Worm (Caenorhabditis elegans) whole organism, L4 larva: ENCODE measurements around the gene R06B10.7.

Experiments used
- F26F4.8 ChIP-seq: fragments of 200-800 bp; sonication (Bioruptor generic); conservative IDR thresholded peaks from 2 replicates; pipeline ENCODE4 v1.3.6; 2022; ENCODE audit warnings: missing genetic modification characterization, missing compliant biosample characterization
- F44E2.7 ChIP-seq: fragments of 200-800 bp; sonication (Bioruptor generic); IDR thresholded peaks from 2 replicates; pipeline ENCODE4 v2.1.2; 2022; ENCODE audit warnings: missing genetic modification characterization, missing compliant biosample characterization
- T20F7.1 ChIP-seq: fragments of 200-800 bp; sonication (Bioruptor generic); optimal IDR thresholded peaks from 2 replicates; lab custom pipeline; 2018; ENCODE audit warnings: mild to moderate bottlenecking, missing genetic modification characterization, missing compliant biosample characterization
- Y75B8A.6 ChIP-seq: fragments of 200-800 bp; sonication (Bioruptor generic); IDR thresholded peaks from 2 replicates; pipeline ENCODE4 v1.3.6; 2022; ENCODE audit warnings: missing genetic modification reagents, missing genetic modification characterization, missing compliant biosample characterization
- ceh-32 ChIP-seq: sonication (generic microtip); optimal IDR thresholded peaks from 2 replicates; lab custom pipeline; 2016; ENCODE audit warnings: mild to moderate bottlenecking, missing genetic modification characterization, missing compliant biosample characterization; ENCODE audit not compliant: poor library complexity
- ces-1 ChIP-seq: fragments of 150-350 bp; sonication (generic microtip); optimal IDR thresholded peaks from 4 replicates; lab custom pipeline; 2014; ENCODE audit warnings: missing biosample characterization, missing genetic modification reagents, missing genetic modification characterization
- ctbp-1 ChIP-seq: fragments of 200-800 bp; sonication (Bioruptor generic); IDR thresholded peaks from 2 replicates; pipeline ENCODE4 v1.3.6; 2022; ENCODE audit warnings: missing genetic modification reagents, missing genetic modification characterization, missing compliant biosample characterization
- egl-43 ChIP-seq: fragments of 200-800 bp; sonication (Bioruptor generic); IDR thresholded peaks from 2 replicates; pipeline ENCODE4 v1.3.6; 2022; ENCODE audit warnings: missing genetic modification reagents, missing genetic modification characterization, missing compliant biosample characterization
- fkh-10 ChIP-seq: fragments of 150-350 bp; optimal IDR thresholded peaks from 2 replicates; lab custom pipeline; 2014; ENCODE audit warnings: missing biosample characterization, missing genetic modification reagents, missing genetic modification characterization
- fos-1 ChIP-seq: fragments of 150-350 bp; optimal IDR thresholded peaks from 2 replicates; lab custom pipeline; 2014; ENCODE audit warnings: missing biosample characterization, missing genetic modification characterization
- lim-7 ChIP-seq: fragments of 200-800 bp; sonication (Bioruptor generic); IDR thresholded peaks from 2 replicates; pipeline ENCODE4 v1.3.6; 2022; ENCODE audit warnings: missing genetic modification characterization, missing compliant biosample characterization
- lin-1 ChIP-seq: fragments of 200-800 bp; sonication (Bioruptor generic); IDR thresholded peaks from 2 replicates; pipeline ENCODE4 v1.3.6; 2022; ENCODE audit warnings: missing genetic modification reagents, missing genetic modification characterization, missing compliant biosample characterization
- madf-5 ChIP-seq, 2 experiments: fragments of 200-800 bp; sonication (Bioruptor generic); IDR thresholded peaks; 2 replicates each; pipeline ENCODE4 v1.3.6; 2022; ENCODE audit warnings: missing compliant biosample characterization in 2 of 2, missing genetic modification characterization in 2 of 2
- mdl-1 ChIP-seq, 2 experiments: fragments of 150-350 bp in 1 of 2; sonication (generic microtip) in 1 of 2; optimal IDR thresholded peaks; 2 replicates each; lab custom pipeline; 2014 to 2017; ENCODE audit warnings: missing biosample characterization in 2 of 2, missing genetic modification characterization in 2 of 2
- mdt-29 ChIP-seq: fragments of 200-800 bp; sonication (Bioruptor generic); IDR thresholded peaks from 2 replicates; pipeline ENCODE4 v1.3.6; 2022; ENCODE audit warnings: missing genetic modification reagents, missing genetic modification characterization, missing compliant biosample characterization
- mes-2 ChIP-seq: sonication (generic microtip); optimal IDR thresholded peaks from 2 replicates; lab custom pipeline; 2016; ENCODE audit warnings: missing genotype, mild to moderate bottlenecking, missing genetic modification characterization, missing compliant biosample characterization; ENCODE audit not compliant: poor library complexity, severe bottlenecking
- nhr-111 ChIP-seq: fragments of 200-800 bp; sonication (Bioruptor generic); optimal IDR thresholded peaks from 2 replicates; lab custom pipeline; 2018; ENCODE audit warnings: mild to moderate bottlenecking, missing genetic modification characterization, missing compliant biosample characterization
- nhr-6 ChIP-seq: fragments of 150-350 bp; optimal IDR thresholded peaks from 2 replicates; lab custom pipeline; 2014; ENCODE audit warnings: missing biosample characterization, missing genetic modification characterization
- nhr-77 ChIP-seq: fragments of 150-350 bp; optimal IDR thresholded peaks from 2 replicates; lab custom pipeline; 2014; ENCODE audit warnings: missing biosample characterization, missing genetic modification characterization
- pha-4 ChIP-seq, 2 experiments: fragments of 150-350 bp in 1 of 2; fragments of 200-800 bp in 1 of 2; sonication (Bioruptor generic) in 1 of 2; IDR thresholded peaks in 1 of 2; optimal IDR thresholded peaks in 1 of 2; 2 replicates each; pipeline versions ENCODE4 v1.3.6 to Lab custom; 2014 to 2022; ENCODE audit warnings: missing genetic modification characterization in 2 of 2, missing genetic modification reagents in 2 of 2, missing biosample characterization in 1 of 2, missing compliant biosample characterization in 1 of 2
- skn-1 ChIP-seq: fragments of 150-350 bp; optimal IDR thresholded peaks from 2 replicates; lab custom pipeline; 2014; ENCODE audit warnings: missing biosample characterization, missing genetic modification characterization
- snpc-1.2 ChIP-seq: fragments of 200-800 bp; sonication (Bioruptor generic); IDR thresholded peaks from 2 replicates; pipeline ENCODE4 v1.3.6; 2022; ENCODE audit warnings: missing genetic modification reagents, missing genetic modification characterization, missing compliant biosample characterization
- tag-97 ChIP-seq: fragments of 200-800 bp; sonication (Bioruptor generic); IDR thresholded peaks from 2 replicates; pipeline ENCODE4 v1.3.6; 2022; ENCODE audit warnings: missing genetic modification characterization, missing compliant biosample characterization
- unc-130 ChIP-seq: sonication (generic microtip); optimal IDR thresholded peaks from 2 replicates; lab custom pipeline; 2016; ENCODE audit warnings: missing genetic modification reagents, missing genetic modification characterization, missing compliant biosample characterization
- zip-2 ChIP-seq: fragments of 150-350 bp; optimal IDR thresholded peaks from 2 replicates; lab custom pipeline; 2014; ENCODE audit warnings: missing biosample characterization, missing genetic modification characterization

R06B10.7 gene

ce11 chrIII:954553-954952 lies 46.6 kb downstream of the R06B10.7 start, which contains the start of the genes T12B5.15 and T12B5.14:
Gene T12B5.15 (minus strand): TSS chrIII:954653.
Gene T12B5.14 (plus strand): TSS chrIII:954873.
- TF ChIP-seq unc-130 (no peak), lim-7 (GFP tag; lab: Robert Waterston, UW) (no peak), mes-2 (tag; lab: Kevin White, UChicago) (no peak), nhr-111 (no peak), fkh-10 (no peak), F44E2.7 (GFP tag; lab: Robert Waterston, UW) (no peak), F26F4.8 (no peak), zip-2 (tag; lab: Kevin White, UChicago) (no peak), ctbp-1 (GFP tag; lab: Robert Waterston, UW) (no peak)

- no peak for TF ChIP-seq nhr-77 (tag; lab: Kevin White, UChicago)
- no peak for TF ChIP-seq zip-2 (tag; lab: Kevin White, UChicago)
- no peak for TF ChIP-seq egl-43
- TF ChIP-seq Y75B8A.6: no peak
- TF ChIP-seq pha-4 (GFP tag; IDR thresholded peaks at IDR 0.05; lab: Robert Waterston, UW): no peak
- no peak for TF ChIP-seq pha-4 (tag; optimal IDR thresholded peaks at IDR 0.05; lab: Kevin White, UChicago)
- no peak for TF ChIP-seq skn-1 (tag; lab: Kevin White, UChicago)
- TF ChIP-seq lin-1 (GFP tag; lab: Robert Waterston, UW): no peak
- no peak for TF ChIP-seq tag-97 (GFP tag; lab: Robert Waterston, UW)
- TF ChIP-seq ceh-32 (tag; lab: Kevin White, UChicago): no peak
- TF ChIP-seq ces-1 (GFP tag; lab: Kevin White, UChicago): no peak
- TF ChIP-seq mdt-29 (GFP tag; lab: Robert Waterston, UW): no peak
- TF ChIP-seq nhr-6 (tag; lab: Kevin White, UChicago): no peak
- no peak for TF ChIP-seq mdl-1 (tag; optimal IDR thresholded peaks at IDR 0.05; lab: Kevin White, UChicago)
- no peak for TF ChIP-seq T20F7.1 (GFP tag; lab: Kevin White, UChicago)
- no peak for TF ChIP-seq snpc-1.2 (GFP tag; lab: Robert Waterston, UW)
- TF ChIP-seq fos-1 (tag; lab: Kevin White, UChicago): no peak
- TF ChIP-seq madf-5 (GFP tag; IDR thresholded peaks at IDR 0.05; lab: Robert Waterston, UW): no peak
Measured at ce11 chrIII:952184-952583, 49.0 kb downstream of the R06B10.7 start, which contains the start of gene fbxa-10. Gene fbxa-10 (plus strand): TSS chrIII:952390.
